Worm (Caenorhabditis elegans): Measurements from ENCODE around the gene C33F10.11.

The C33F10.11 gene

ce11 chrII:4855489-4855888 is 20.8 kb upstream of the C33F10.11 start:
- TF ChIP-seq K11D2.4 (GFP tag; IDR thresholded peaks at IDR 0.05) (0 out of 2 replicates have a peak, but pooled peaks have one; percentile 19), egl-18 (GFP tag; IDR thresholded peaks at IDR 0.05) (no peak), nhr-80 (tag; optimal IDR thresholded peaks at IDR 0.05) (no peak), attf-5 (GFP tag; optimal IDR thresholded peaks at IDR 0.05) (no peak), ccch-3 (GFP tag; optimal IDR thresholded peaks at IDR 0.05) (no peak)

- TF ChIP-seq cebp-1 (GFP tag; IDR thresholded peaks at IDR 0.05) (no peak), cebp-1 (tag; optimal IDR thresholded peaks at IDR 0.05) (peak; percentile 66), dox-1 (GFP tag; IDR thresholded peaks at IDR 0.05) (no peak)
Measured at ce11 chrII:4854761-4855160, 20.1 kb upstream of the C33F10.11 start.

ce11 chrII:4851594-4852106 is 17.0 kb upstream of the C33F10.11 start, which contains the start of gene dnj-9:
dnj-9 (plus strand) TSS chrII:4852056.
- TF ChIP-seq die-1 (tag; optimal IDR thresholded peaks at IDR 0.05) = peak; percentile 53
- peak; percentile 66 for TF ChIP-seq athp-1 (tag; optimal IDR thresholded peaks at IDR 0.05)
- no peak for TF ChIP-seq ztf-6 (GFP tag; IDR thresholded peaks at IDR 0.05)
- peak; percentile 91 for TF ChIP-seq pbrm-1 (GFP tag; IDR thresholded peaks at IDR 0.05)
- TF ChIP-seq lsl-1 (GFP tag; optimal IDR thresholded peaks at IDR 0.05) = peak; percentile 82
- no peak for TF ChIP-seq fkh-3 (tag; optimal IDR thresholded peaks at IDR 0.05)
- peak; percentile 40; the same call in 1 of the 2 replicates for TF ChIP-seq lin-26 (GFP tag; IDR thresholded peaks at IDR 0.05)
- TF ChIP-seq snpc-4 (GFP tag; optimal IDR thresholded peaks at IDR 0.05) = peak; percentile 74
- peak in 3 of 4 experiments; percentile 82 to 86 (median 84) for TF ChIP-seq snpc-4 (tag; optimal IDR thresholded peaks at IDR 0.05)
- no peak for TF ChIP-seq ama-1 (optimal IDR thresholded peaks at IDR 0.05)
- peak in 1 of 2 experiments; percentile 62 for TF ChIP-seq ama-1 (GFP tag; optimal IDR thresholded peaks at IDR 0.05)
- TF ChIP-seq rpc-1 (optimal IDR thresholded peaks at IDR 0.05) = no peak
- TF ChIP-seq rpc-1 (tag; optimal IDR thresholded peaks at IDR 0.05) = no peak
- TF ChIP-seq mel-28 (tag; optimal IDR thresholded peaks at IDR 0.05; ENCODE audit: borderline replicate concordance) = peak; percentile 6
- no peak for TF ChIP-seq unc-62 (GFP tag; optimal IDR thresholded peaks at IDR 0.05)
- TF ChIP-seq snpc-1.1 (tag; optimal IDR thresholded peaks at IDR 0.05; ENCODE audit: insufficient read depth) = peak; percentile 28
- TF ChIP-seq gei-17 (GFP tag; optimal IDR thresholded peaks at IDR 0.05) = peak; percentile 87
- TF ChIP-seq T26A5.8 (tag; optimal IDR thresholded peaks at IDR 0.05) = no peak
- peak; percentile 91 for TF ChIP-seq C06A6.2 (GFP tag; conservative IDR thresholded peaks at IDR 0.05)
- peak; percentile 93 for TF ChIP-seq B0336.3 (GFP tag; IDR thresholded peaks at IDR 0.05)
- TF ChIP-seq ceh-91 (GFP tag; IDR thresholded peaks at IDR 0.05) = peak; percentile 69
- TF ChIP-seq egrh-3 (GFP tag; IDR thresholded peaks at IDR 0.05) = no peak
- TF ChIP-seq F52B5.7 (tag; optimal IDR thresholded peaks at IDR 0.05) = no peak
- TF ChIP-seq ZK185.1 (tag; optimal IDR thresholded peaks at IDR 0.05; ENCODE audit: poor library complexity, severe bottlenecking) = peak; percentile 95
- TF ChIP-seq egl-44 (GFP tag; IDR thresholded peaks at IDR 0.05) = peak; percentile 82; the same call in 1 of the 2 replicates
- no peak for TF ChIP-seq nhr-179 (tag; optimal IDR thresholded peaks at IDR 0.05)
- peak; percentile 79 for TF ChIP-seq madf-8 (GFP tag; conservative IDR thresholded peaks at IDR 0.05)
- TF ChIP-seq sdz-38 (tag; optimal IDR thresholded peaks at IDR 0.05) = no peak
- peak; percentile 84 for TF ChIP-seq ztf-26 (tag; optimal IDR thresholded peaks at IDR 0.05)
- TF ChIP-seq ceh-27 (GFP tag; optimal IDR thresholded peaks at IDR 0.05) = peak; percentile 83
- peak; percentile 54 for TF ChIP-seq cebp-1 (GFP tag; IDR thresholded peaks at IDR 0.05)
- peak; percentile 92 for TF ChIP-seq cebp-1 (tag; optimal IDR thresholded peaks at IDR 0.05)
- TF ChIP-seq efl-1 (GFP tag; optimal IDR thresholded peaks at IDR 0.05) = peak; percentile 91
- peak; percentile 77; the same call in 1 of the 2 replicates for TF ChIP-seq Y95B8A.8 (GFP tag; IDR thresholded peaks at IDR 0.05)
- peak; percentile 41 for TF ChIP-seq nhr-27 (tag; optimal IDR thresholded peaks at IDR 0.05)
- peak; percentile 53 for TF ChIP-seq somi-1 (GFP tag; optimal IDR thresholded peaks at IDR 0.05)
- TF ChIP-seq F49E8.2 (tag; optimal IDR thresholded peaks at IDR 0.05; ENCODE audit: insufficient read depth) = peak; percentile 71
- no peak for TF ChIP-seq nhr-120 (GFP tag; IDR thresholded peaks at IDR 0.05)
- TF ChIP-seq hlh-26 (GFP tag; conservative IDR thresholded peaks at IDR 0.05) = no peak
- peak; percentile 94 for TF ChIP-seq pha-4 (tag; optimal IDR thresholded peaks at IDR 0.05)
